Worm (Caenorhabditis elegans) whole organism, L1 larva: Measurements from ENCODE around the gene efk-1.

ENCODE experiments used
- C16A3.4 ChIP-seq: fragments of 150-350 bp; optimal IDR thresholded peaks from 2 replicates; lab custom pipeline; 2014; ENCODE audit warnings: missing biosample characterization, missing genetic modification characterization
- C34B4.2 ChIP-seq: sonication (generic microtip); optimal IDR thresholded peaks from 2 replicates; lab custom pipeline; 2017; ENCODE audit warnings: mild to moderate bottlenecking, missing genetic modification characterization, missing compliant biosample characterization
- F16B12.6 ChIP-seq: fragments of 150-350 bp; optimal IDR thresholded peaks from 2 replicates; lab custom pipeline; 2014; ENCODE audit warnings: missing biosample characterization, missing genetic modification characterization
- Y116A8C.19 ChIP-seq: sonication (generic microtip); optimal IDR thresholded peaks from 2 replicates; lab custom pipeline; 2016; ENCODE audit warnings: missing compliant biosample characterization, missing genetic modification characterization, borderline replicate concordance
- aly-2 ChIP-seq: fragments of 150-350 bp; optimal IDR thresholded peaks from 2 replicates; lab custom pipeline; 2014; ENCODE audit warnings: missing biosample characterization, missing genetic modification characterization
- blmp-1 ChIP-seq: fragments of 150-350 bp; optimal IDR thresholded peaks from 2 replicates; lab custom pipeline; 2014; ENCODE audit warnings: missing biosample characterization, missing genetic modification characterization
- ceh-63 ChIP-seq: fragments of 200-800 bp; sonication (Bioruptor generic); optimal IDR thresholded peaks from 2 replicates; lab custom pipeline; 2018; ENCODE audit warnings: mild to moderate bottlenecking, missing genetic modification characterization, missing compliant biosample characterization
- ceh-8 ChIP-seq: fragments of 200-800 bp; sonication (Bioruptor generic); optimal IDR thresholded peaks from 2 replicates; lab custom pipeline; 2018; ENCODE audit warnings: mild to moderate bottlenecking, missing genetic modification characterization, moderate library complexity, missing compliant biosample characterization
- ceh-82 ChIP-seq, 3 experiments: fragments of 150-350 bp in 1 of 3; sonication (generic microtip) in 2 of 3; optimal IDR thresholded peaks; 2 replicates each; lab custom pipeline; 2014 to 2017; ENCODE audit warnings: missing biosample characterization in 3 of 3, missing genetic modification characterization in 3 of 3
- ces-1 ChIP-seq: fragments of 150-350 bp; optimal IDR thresholded peaks from 2 replicates; lab custom pipeline; 2014; ENCODE audit warnings: missing biosample characterization, missing genetic modification reagents, missing genetic modification characterization
- dsc-1 ChIP-seq: sonication (generic microtip); optimal IDR thresholded peaks from 2 replicates; lab custom pipeline; 2016; ENCODE audit warnings: mild to moderate bottlenecking, missing genetic modification characterization, missing compliant biosample characterization
- efl-1 ChIP-seq, 4 experiments: fragments of 150-350 bp; optimal IDR thresholded peaks in 3 of 4; peaks in 1 of 4; 1 replicate in 1 of 4; 2 replicates in 3 of 4; lab custom pipeline; 2014; ENCODE audit warnings: missing biosample characterization in 2 of 4, missing genetic modification characterization in 2 of 4, missing genetic modification reagents in 2 of 4
- efl-3 ChIP-seq: fragments of 200-800 bp; sonication (Bioruptor generic); optimal IDR thresholded peaks from 2 replicates; lab custom pipeline; 2018; ENCODE audit warnings: mild to moderate bottlenecking, missing genetic modification characterization, missing compliant biosample characterization
- egl-13 ChIP-seq: sonication (generic microtip); optimal IDR thresholded peaks from 2 replicates; lab custom pipeline; 2016; ENCODE audit warnings: missing genotype, missing genetic modification reagents, missing genetic modification characterization, missing compliant biosample characterization
- egl-27 ChIP-seq, 2 experiments: fragments of 150-350 bp in 1 of 2; sonication (generic microtip); optimal IDR thresholded peaks; 3 replicates each; lab custom pipeline; 2017 to 2018; ENCODE audit warnings: missing biosample characterization in 2 of 2, missing genetic modification characterization in 2 of 2, missing genetic modification reagents in 2 of 2
- elt-2 ChIP-seq: sonication (generic microtip); optimal IDR thresholded peaks from 2 replicates; lab custom pipeline; 2016; ENCODE audit warnings: missing genetic modification characterization, mild to moderate bottlenecking, inconsistent platforms, missing compliant biosample characterization, missing genetic modification reagents
- elt-3 ChIP-seq, 6 experiments: fragments of 150-350 bp in 1 of 6; sonication (generic microtip); optimal IDR thresholded peaks; 2 replicates each; lab custom pipeline; 2017 to 2018; ENCODE audit warnings: missing biosample characterization in 6 of 6, missing genetic modification characterization in 6 of 6, inconsistent platforms in 1 of 6
- ets-5 ChIP-seq: fragments of 200-800 bp; sonication (Bioruptor generic); IDR thresholded peaks from 2 replicates; pipeline ENCODE4 v1.3.6; 2022; ENCODE audit warnings: missing genetic modification characterization, missing compliant biosample characterization
- fkh-8 ChIP-seq: sonication (generic microtip); optimal IDR thresholded peaks from 2 replicates; lab custom pipeline; 2016; ENCODE audit warnings: mild to moderate bottlenecking, missing genetic modification characterization, missing compliant biosample characterization
- fos-1 ChIP-seq: fragments of 150-350 bp; optimal IDR thresholded peaks from 2 replicates; lab custom pipeline; 2014; ENCODE audit warnings: missing biosample characterization, missing genetic modification characterization
- grh-1 ChIP-seq: fragments of 200-800 bp; sonication (Bioruptor generic); IDR thresholded peaks from 2 replicates; pipeline ENCODE4 v1.3.6; 2022; ENCODE audit warnings: missing genetic modification reagents, missing genetic modification characterization, missing compliant biosample characterization
- irx-1 ChIP-seq: sonication (generic microtip); optimal IDR thresholded peaks from 2 replicates; lab custom pipeline; 2016; ENCODE audit warnings: missing genetic modification characterization, missing compliant biosample characterization
- isw-1 ChIP-seq: fragments of 200-800 bp; sonication (Bioruptor generic); IDR thresholded peaks from 2 replicates; pipeline ENCODE4 v1.3.6; 2022; ENCODE audit warnings: missing genetic modification characterization, missing compliant biosample characterization
- lin-13 ChIP-seq: fragments of 150-350 bp; optimal IDR thresholded peaks from 2 replicates; lab custom pipeline; 2014; ENCODE audit warnings: missing biosample characterization, missing genetic modification reagents, missing genetic modification characterization
- lir-3 ChIP-seq: sonication (generic microtip); optimal IDR thresholded peaks from 2 replicates; lab custom pipeline; 2016; ENCODE audit warnings: mild to moderate bottlenecking, missing genetic modification characterization, moderate library complexity, missing compliant biosample characterization; ENCODE audit not compliant: poor library complexity
- nhr-12 ChIP-seq: sonication (generic microtip); optimal IDR thresholded peaks from 2 replicates; lab custom pipeline; 2017; ENCODE audit warnings: missing biosample characterization, missing genetic modification characterization
- nhr-20 ChIP-seq: sonication (generic microtip); optimal IDR thresholded peaks from 2 replicates; lab custom pipeline; 2016; ENCODE audit warnings: mild to moderate bottlenecking, missing genetic modification characterization, missing compliant biosample characterization
- nhr-28 ChIP-seq: fragments of 150-350 bp; optimal IDR thresholded peaks from 2 replicates; lab custom pipeline; 2014; ENCODE audit warnings: missing biosample characterization, missing genetic modification characterization
- nhr-47 ChIP-seq: sonication (generic microtip); optimal IDR thresholded peaks from 2 replicates; lab custom pipeline; 2016; ENCODE audit warnings: mild to moderate bottlenecking, missing genetic modification characterization, moderate library complexity, missing compliant biosample characterization
- nhr-76 ChIP-seq: sonication (generic microtip); optimal IDR thresholded peaks from 2 replicates; lab custom pipeline; 2017; ENCODE audit warnings: missing biosample characterization, missing genetic modification characterization
- nhr-77 ChIP-seq: fragments of 150-350 bp; optimal IDR thresholded peaks from 2 replicates; lab custom pipeline; 2014; ENCODE audit warnings: missing biosample characterization, missing genetic modification characterization
- nhr-85 ChIP-seq: sonication (generic microtip); peaks from one replicate; lab custom pipeline; 2016; ENCODE audit warnings: missing genetic modification characterization, inconsistent platforms, missing compliant biosample characterization
- pax-3 ChIP-seq: fragments of 200-800 bp; sonication (Bioruptor generic); optimal IDR thresholded peaks from 2 replicates; lab custom pipeline; 2018; ENCODE audit warnings: mild to moderate bottlenecking, missing genetic modification characterization, moderate library complexity, missing compliant biosample characterization
- rnt-1 ChIP-seq: sonication (generic microtip); optimal IDR thresholded peaks from 2 replicates; lab custom pipeline; 2016; ENCODE audit warnings: mild to moderate bottlenecking, missing genetic modification characterization, moderate library complexity, missing compliant biosample characterization
- skn-1 ChIP-seq: fragments of 150-350 bp; optimal IDR thresholded peaks from 2 replicates; lab custom pipeline; 2014; ENCODE audit warnings: missing biosample characterization, missing genetic modification characterization
- snu-23 ChIP-seq: sonication (generic microtip); optimal IDR thresholded peaks from 2 replicates; lab custom pipeline; 2016; ENCODE audit warnings: missing genetic modification characterization, missing compliant biosample characterization
- sptf-1 ChIP-seq: fragments of 150-350 bp; optimal IDR thresholded peaks from 2 replicates; lab custom pipeline; 2014; ENCODE audit warnings: missing biosample characterization, missing genetic modification characterization
- sup-37 ChIP-seq: fragments of 200-800 bp; sonication (Bioruptor generic); optimal IDR thresholded peaks from 2 replicates; lab custom pipeline; 2018; ENCODE audit warnings: mild to moderate bottlenecking, missing genetic modification characterization, missing compliant biosample characterization
- swsn-7 ChIP-seq: sonication (generic microtip); optimal IDR thresholded peaks from 2 replicates; lab custom pipeline; 2016; ENCODE audit warnings: missing genetic modification characterization, missing compliant biosample characterization
- tbx-2 ChIP-seq: sonication (generic microtip); optimal IDR thresholded peaks from 2 replicates; lab custom pipeline; 2016; ENCODE audit warnings: missing genetic modification characterization, missing compliant biosample characterization
- vab-15 ChIP-seq: sonication (generic microtip); optimal IDR thresholded peaks from 2 replicates; lab custom pipeline; 2017; ENCODE audit warnings: missing genotype, mild to moderate bottlenecking, missing genetic modification characterization, missing compliant biosample characterization
- xbp-1 ChIP-seq: sonication (generic microtip); optimal IDR thresholded peaks from 2 replicates; lab custom pipeline; 2016; ENCODE audit warnings: missing genetic modification characterization, missing compliant biosample characterization
- zip-4 ChIP-seq: fragments of 200-800 bp; sonication (Bioruptor generic); optimal IDR thresholded peaks from 2 replicates; lab custom pipeline; 2018; ENCODE audit warnings: mild to moderate bottlenecking, missing genetic modification characterization, moderate library complexity, missing compliant biosample characterization
- ztf-4 ChIP-seq: fragments of 150-350 bp; optimal IDR thresholded peaks from 2 replicates; lab custom pipeline; 2014; ENCODE audit warnings: missing biosample characterization, missing genetic modification characterization

efk-1 gene

ce11 chrIII:6206161-6206853 is 38.0 kb upstream of the efk-1 start, which contains the start of the genes sna-3 and rps-3 (continued):
- TF ChIP-seq ceh-8 (GFP tag; lab: Kevin White, UChicago) (peak; percentile 31), rnt-1 (tag; lab: Kevin White, UChicago) (peak; percentile 85), ceh-82 (tag; optimal IDR thresholded peaks at IDR 0.05; lab: Kevin White, UChicago) (peak; percentile 60 to 80 (median 61)), fkh-8 (tag; lab: Kevin White, UChicago) (peak; percentile 66), xbp-1 (peak; percentile 74), snu-23 (GFP tag; lab: Kevin White, UChicago) (peak; percentile 79), nhr-20 (tag; lab: Kevin White, UChicago) (peak; percentile 62), ceh-63 (GFP tag; lab: Kevin White, UChicago) (no peak), sup-37 (GFP tag; lab: Kevin White, UChicago) (no peak), zip-4 (GFP tag; lab: Kevin White, UChicago) (no peak), dsc-1 (tag; lab: Kevin White, UChicago) (peak; percentile 44), fos-1 (tag; lab: Kevin White, UChicago) (peak; percentile 51), egl-13 (tag; lab: Kevin White, UChicago) (no peak), efl-1 (optimal IDR thresholded peaks at IDR 0.05; lab: Kevin White, UChicago) (peak; percentile 82 to 88), efl-1 (GFP tag; optimal IDR thresholded peaks at IDR 0.05 in 1 of 2; lab: Kevin White, UChicago) (peak; percentile 73 to 96), lin-13 (GFP tag; lab: Kevin White, UChicago) (peak; percentile 65), nhr-12 (tag; lab: Kevin White, UChicago) (no peak), skn-1 (peak; percentile 76), ztf-4 (peak; percentile 7), elt-2 (no peak), swsn-7 (peak; percentile 51)

- TF ChIP-seq irx-1 (no peak), aly-2 (peak; percentile 12), vab-15 (no peak), grh-1 (GFP tag; lab: Robert Waterston, UW) (no peak), elt-3 (tag; optimal IDR thresholded peaks at IDR 0.05; lab: Kevin White, UChicago) (no peak), efl-1 (optimal IDR thresholded peaks at IDR 0.05; lab: Kevin White, UChicago) (no peak), efl-1 (GFP tag; optimal IDR thresholded peaks at IDR 0.05 in 1 of 2; lab: Kevin White, UChicago) (peak in 1 of 2 experiments; percentile 38), C34B4.2 (tag; lab: Kevin White, UChicago) (no peak)
- TF ChIP-seq, all 84 proteins: peak for 2
Measured at ce11 chrIII:6202440-6202839, 34.1 kb upstream of the efk-1 start.

DNA sequence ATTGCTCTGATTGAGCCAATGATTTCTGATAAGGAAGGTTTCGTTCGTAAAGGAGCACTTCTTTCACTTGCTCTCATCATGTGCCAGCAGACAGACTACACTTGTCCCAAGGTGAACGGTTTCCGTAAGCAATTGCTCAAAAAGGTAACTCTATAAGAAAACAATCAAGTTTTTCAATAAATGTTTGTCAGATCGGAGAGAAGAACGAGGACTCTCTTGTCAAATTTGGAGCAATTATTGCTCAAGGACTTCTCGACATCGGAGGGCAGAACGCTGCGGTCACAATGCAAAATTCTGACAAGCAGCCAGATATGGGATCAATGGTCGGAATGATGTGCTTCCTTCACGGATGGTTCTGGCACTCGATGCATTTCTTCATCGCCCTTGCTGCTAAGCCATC is 33.0 kb upstream of the efk-1 start:
- TF ChIP-seq nhr-77 (tag; lab: Kevin White, UChicago) (no peak), ztf-4 (no peak), skn-1 (no peak), efl-3 (GFP tag; lab: Kevin White, UChicago) (no peak), isw-1 (GFP tag; lab: Robert Waterston, UW) (no peak), ces-1 (GFP tag; lab: Kevin White, UChicago) (no peak), egl-27 (tag; optimal IDR thresholded peaks at IDR 0.05; lab: Kevin White, UChicago) (no peak), ets-5 (GFP tag; lab: Robert Waterston, UW) (no peak)

- peak; percentile 71 for TF ChIP-seq dsc-1 (tag; lab: Kevin White, UChicago)
- TF ChIP-seq Y116A8C.19: no peak
- TF ChIP-seq pax-3: no peak
- TF ChIP-seq fkh-8 (tag; lab: Kevin White, UChicago): peak; percentile 44
- no peak for TF ChIP-seq aly-2
- peak; percentile 1 for TF ChIP-seq lir-3
- peak; percentile 52 for TF ChIP-seq F16B12.6 (tag; lab: Kevin White, UChicago)
- peak; percentile 49 for TF ChIP-seq irx-1
- peak; percentile 56 for TF ChIP-seq C16A3.4
- no peak for TF ChIP-seq sptf-1 (tag; lab: Kevin White, UChicago)
- peak; percentile 98 for TF ChIP-seq skn-1
- TF ChIP-seq nhr-85 (tag; lab: Kevin White, UChicago): peak; percentile 81
- TF ChIP-seq tbx-2 (tag; lab: Kevin White, UChicago): peak; percentile 73
- peak; percentile 52 for TF ChIP-seq blmp-1
- peak; percentile 80 for TF ChIP-seq nhr-47 (tag; lab: Kevin White, UChicago)
- no peak for TF ChIP-seq nhr-76 (tag; lab: Kevin White, UChicago)
- peak; percentile 74 for TF ChIP-seq swsn-7
- TF ChIP-seq nhr-28 (tag; lab: Kevin White, UChicago): no peak
Measured at ce11 chrIII:6198378-6199234, 30.3 kb upstream of the efk-1 start, which contains the start of the genes C23G10.7 and rpn-2. C23G10.7 (minus strand) TSS chrIII:6198414. rpn-2 (plus strand) TSS chrIII:6199184.
